Fruit fly (Drosophila melanogaster): ENCODE measurements around the gene P5cr.

The P5cr gene

dm6 chr3R:18998370-18998769 lies 30.4 kb upstream of the P5cr start (continued):
- TF ChIP-seq bsh (GFP tag; optimal IDR thresholded peaks at IDR 0.05) (peak in 1 of 2 experiments; percentile 47), sens (GFP tag) (peak; percentile 10), vvl (GFP tag; IDR thresholded peaks at IDR 0.05) (peak; percentile 7; the same call in 1 of the 2 replicates), ind (GFP tag; optimal IDR thresholded peaks at IDR 0.05) (peak; percentile 33), CG4282 (GFP tag; optimal IDR thresholded peaks at IDR 0.05) (no peak), ssp (GFP tag; IDR thresholded peaks at IDR 0.05) (peak; percentile 15; the same call in 1 of the 2 replicates), lmd (GFP tag; IDR thresholded peaks at IDR 0.05) (0 out of 2 replicates have a peak, but pooled peaks have one; percentile 18), row (GFP tag; IDR thresholded peaks at IDR 0.05) (no peak; the same call in 2 of the 3 replicates), Camta (GFP tag; optimal IDR thresholded peaks at IDR 0.05) (no peak), scrt (GFP tag; optimal IDR thresholded peaks at IDR 0.05) (no peak), CG8944 (GFP tag; optimal IDR thresholded peaks at IDR 0.05) (peak; percentile 1), CG9876 (GFP tag; optimal IDR thresholded peaks at IDR 0.05) (no peak), sisA (GFP tag; IDR thresholded peaks at IDR 0.05) (peak; percentile 37; the same call in 1 of the 2 replicates), Abd-B (GFP tag; optimal IDR thresholded peaks at IDR 0.05) (no peak), prd (optimal IDR thresholded peaks at IDR 0.05) (no peak), prd (GFP tag; IDR thresholded peaks at IDR 0.05) (peak; percentile 55; the same call in 1 of the 3 replicates), zfh1 (GFP tag; IDR thresholded peaks at IDR 0.05) (0 out of 3 replicates have a peak, but pooled peaks have one; percentile 7), Atf-2 (GFP tag; optimal IDR thresholded peaks at IDR 0.05) (peak; percentile 5), CG10147 (GFP tag; optimal IDR thresholded peaks at IDR 0.05) (no peak), toy (GFP tag; IDR thresholded peaks at IDR 0.05) (no peak), Med (GFP tag) (peak; percentile 64), mam (GFP tag; optimal IDR thresholded peaks at IDR 0.05) (peak; percentile 30), Drgx (GFP tag; IDR thresholded peaks at IDR 0.05) (0 out of 2 replicates have a peak, but pooled peaks have one; percentile 5), CG32532 (GFP tag; IDR thresholded peaks at IDR 0.05) (peak; percentile 25; the same call in 1 of the 2 replicates), CG11456 (GFP tag; IDR thresholded peaks at IDR 0.05) (0 out of 3 replicates have a peak, but pooled peaks have one; percentile 18), wdn (GFP tag; IDR thresholded peaks at IDR 0.05) (0 out of 2 replicates have a peak, but pooled peaks have one; percentile 10), corto (GFP tag; optimal IDR thresholded peaks at IDR 0.05) (no peak), h (optimal IDR thresholded peaks at IDR 0.05) (no peak), CG4424 (GFP tag; optimal IDR thresholded peaks at IDR 0.05) (no peak), CG43689 (GFP tag; IDR thresholded peaks at IDR 0.05) (no peak), pan (optimal IDR thresholded peaks at IDR 0.05) (no peak), pan (GFP tag; optimal IDR thresholded peaks at IDR 0.05 in 1 of 2, IDR thresholded peaks at IDR 0.05 in 1 of 2) (no peak), tin (GFP tag; optimal IDR thresholded peaks at IDR 0.05) (peak; percentile 8), insv (GFP tag; optimal IDR thresholded peaks at IDR 0.05) (no peak), Ssrp (tag; optimal IDR thresholded peaks at IDR 0.05) (no peak)

- TF ChIP-seq chinmo (GFP tag; IDR thresholded peaks at IDR 0.05; ENCODE audit: partially characterized antibody), result 0 out of 4 replicates have a peak, but pooled peaks have one; percentile 23
- no peak for TF ChIP-seq CG4282 (GFP tag; optimal IDR thresholded peaks at IDR 0.05)
- TF ChIP-seq sd (tag; optimal IDR thresholded peaks at IDR 0.05), result peak; percentile 39
- TF ChIP-seq CG42726 (GFP tag; IDR thresholded peaks at IDR 0.05; ENCODE audit: partially characterized antibody), result no peak
- peak; percentile 4 for TF ChIP-seq CG14710 (tag; optimal IDR thresholded peaks at IDR 0.05)
- TF ChIP-seq CG6765 (GFP tag; optimal IDR thresholded peaks at IDR 0.05), result no peak
- no peak for TF ChIP-seq CG1647 (GFP tag; optimal IDR thresholded peaks at IDR 0.05)
- TF ChIP-seq CG15696 (tag; optimal IDR thresholded peaks at IDR 0.05), result peak; percentile 18
- no peak for TF ChIP-seq unc-4 (GFP tag; IDR thresholded peaks at IDR 0.05; ENCODE audit: partially characterized antibody)
- no peak for TF ChIP-seq CG17612 (GFP tag; IDR thresholded peaks at IDR 0.05)
- TF ChIP-seq Dll (GFP tag; IDR thresholded peaks at IDR 0.05; ENCODE audit: partially characterized antibody), result no peak
- peak; percentile 56 for TF ChIP-seq nerfin-1 (tag; optimal IDR thresholded peaks at IDR 0.05)
- no peak for TF ChIP-seq en (GFP tag; optimal IDR thresholded peaks at IDR 0.05)
- peak; percentile 4 for TF ChIP-seq CG2875 (GFP tag; optimal IDR thresholded peaks at IDR 0.05)
- no peak for TF ChIP-seq Hmr (GFP tag; optimal IDR thresholded peaks at IDR 0.05)
- TF ChIP-seq lmd (GFP tag; IDR thresholded peaks at IDR 0.05), result no peak
- TF ChIP-seq pros (GFP tag; optimal IDR thresholded peaks at IDR 0.05), result peak; percentile 93
- TF ChIP-seq CG33557 (GFP tag; optimal IDR thresholded peaks at IDR 0.05), result peak; percentile 17
- TF ChIP-seq wek (GFP tag; optimal IDR thresholded peaks at IDR 0.05), result peak; percentile 34
Observed at dm6 chr3R:18999906-19000451, 28.8 kb upstream of the P5cr start.
